Fruit fly (Drosophila melanogaster) whole organism, wandering third instar larva: ENCODE results near the gene CG18766.
A peak's percentile ranks its signal among the peaks of the same experiment; 100 is the strongest.

Source experiments
- CG32264 ChIP-seq: fragments of 200-800 bp; sonication (Bioruptor generic); optimal IDR thresholded peaks from 2 replicates; lab custom pipeline; 2016; ENCODE audit warnings: missing biosample characterization, missing genetic modification characterization
- CG9705 ChIP-seq: fragments of 200-800 bp; sonication (Bioruptor generic); optimal IDR thresholded peaks from 2 replicates; lab custom pipeline; 2018; ENCODE audit warnings: missing biosample characterization, mild to moderate bottlenecking, missing genetic modification characterization
- CrebA ChIP-seq: fragments of 200-800 bp; sonication (Bioruptor generic); optimal IDR thresholded peaks from 2 replicates; lab custom pipeline; 2016; ENCODE audit warnings: missing biosample characterization, mild to moderate bottlenecking, missing genetic modification characterization, borderline replicate concordance
- Dif ChIP-seq: fragments of 200-275, 200-300 bp; sonication (Bioruptor generic); optimal IDR thresholded peaks from 2 replicates; lab custom pipeline; 2018; ENCODE audit warnings: missing biosample characterization, missing genetic modification characterization; ENCODE audit not compliant: partially characterized antibody
- GATAd ChIP-seq: sonication (Bioruptor generic); optimal IDR thresholded peaks from 2 replicates; lab custom pipeline; 2016; ENCODE audit warnings: missing biosample characterization, missing genetic modification characterization
- Hnf4 ChIP-seq: fragments of 200-800 bp; sonication (Bioruptor generic); optimal IDR thresholded peaks from 2 replicates; lab custom pipeline; 2016; ENCODE audit warnings: missing biosample characterization, mild to moderate bottlenecking, missing genetic modification characterization
- Hr78 ChIP-seq: fragments of >200 bp; optimal IDR thresholded peaks from 2 replicates; lab custom pipeline; 2017; ENCODE audit warnings: missing biosample characterization, missing genetic modification characterization
- Hr83 ChIP-seq: fragments of 200-300 bp; sonication (Bioruptor generic); optimal IDR thresholded peaks from 2 replicates; lab custom pipeline; 2016; ENCODE audit warnings: missing biosample characterization, mild to moderate bottlenecking, missing genetic modification characterization, moderate library complexity; ENCODE audit not compliant: poor library complexity, severe bottlenecking
- Jra ChIP-seq: sonication (Bioruptor generic); optimal IDR thresholded peaks from 2 replicates; lab custom pipeline; 2016; ENCODE audit warnings: missing biosample characterization, missing genetic modification characterization
- Mio ChIP-seq: sonication (Bioruptor generic); optimal IDR thresholded peaks from 2 replicates; lab custom pipeline; 2016; ENCODE audit warnings: missing biosample characterization, missing genetic modification characterization
- Myc ChIP-seq: fragments of >200 bp; optimal IDR thresholded peaks from 2 replicates; lab custom pipeline; 2017
- N ChIP-seq: fragments of >200 bp; optimal IDR thresholded peaks from 2 replicates; lab custom pipeline; 2018; ENCODE audit warnings: missing biosample characterization, missing external identifiers, missing genetic modification characterization
- OdsH ChIP-seq: fragments of 200-800 bp; sonication (Bioruptor generic); optimal IDR thresholded peaks from 2 replicates; lab custom pipeline; 2016; ENCODE audit warnings: missing biosample characterization, mild to moderate bottlenecking, missing genetic modification characterization
- Rel ChIP-seq, 2 experiments: fragments of 200-800 bp; sonication (Bioruptor generic) in 1 of 2; optimal IDR thresholded peaks; 2 replicates in 1 of 2; 3 replicates in 1 of 2; lab custom pipeline; 2016 to 2019; ENCODE audit warnings: mild to moderate bottlenecking in 2 of 2, missing biosample characterization in 2 of 2, missing genetic modification characterization in 2 of 2, moderate library complexity in 1 of 2
- Sp1 ChIP-seq: fragments of 200-800 bp; sonication (Bioruptor generic); optimal IDR thresholded peaks from 3 replicates; lab custom pipeline; 2019; ENCODE audit warnings: missing biosample characterization, mild to moderate bottlenecking, missing genetic modification characterization, moderate library complexity
- dl ChIP-seq, 2 experiments: fragments of 175-275, 200-275 bp in 1 of 2; fragments of 200-275 bp in 1 of 2; sonication (Bioruptor generic); optimal IDR thresholded peaks; lab custom pipeline; 2018; ENCODE audit warnings: mild to moderate bottlenecking in 2 of 2, missing biosample characterization in 2 of 2, missing genetic modification characterization in 2 of 2, moderate library complexity in 2 of 2; ENCODE audit not compliant: partially characterized antibody in 2 of 2, insufficient read depth in 1 of 2
- dmrt93B ChIP-seq: fragments of 200-800 bp; sonication (Bioruptor generic); optimal IDR thresholded peaks from 2 replicates; lab custom pipeline; 2018; ENCODE audit warnings: missing biosample characterization, mild to moderate bottlenecking, missing genetic modification characterization
- dsf ChIP-seq: sonication (Bioruptor generic); optimal IDR thresholded peaks from 2 replicates; lab custom pipeline; 2016; ENCODE audit warnings: missing biosample characterization, missing genetic modification characterization, borderline replicate concordance
- foxo ChIP-seq, 2 experiments: fragments of 200-800 bp; sonication (Bioruptor generic); optimal IDR thresholded peaks; 2 replicates in 1 of 2; 3 replicates in 1 of 2; lab custom pipeline; 2016 to 2017; ENCODE audit warnings: missing biosample characterization in 2 of 2, missing genetic modification characterization in 2 of 2
- fru ChIP-seq: fragments of 200-800 bp; sonication (Bioruptor generic); optimal IDR thresholded peaks from 3 replicates; lab custom pipeline; 2016; ENCODE audit warnings: missing biosample characterization, mild to moderate bottlenecking, missing genetic modification characterization
- h ChIP-seq: fragments of 200-800 bp; sonication (Bioruptor generic); optimal IDR thresholded peaks from 3 replicates; lab custom pipeline; 2016; ENCODE audit warnings: missing biosample characterization, mild to moderate bottlenecking, missing genetic modification characterization
- jim ChIP-seq: fragments of 175-275, 200-325 bp; sonication (Bioruptor generic); optimal IDR thresholded peaks from 2 replicates; lab custom pipeline; 2016; ENCODE audit warnings: missing biosample characterization, mild to moderate bottlenecking, missing genetic modification characterization
- lola ChIP-seq: fragments of >200 bp; optimal IDR thresholded peaks from 2 replicates; lab custom pipeline; 2017; ENCODE audit warnings: missing biosample characterization, missing genetic modification characterization
- pan ChIP-seq: fragments of >200 bp; optimal IDR thresholded peaks from 2 replicates; lab custom pipeline; 2017
- rgr ChIP-seq: fragments of 200-800 bp; sonication (Bioruptor generic); optimal IDR thresholded peaks from 3 replicates; lab custom pipeline; 2016; ENCODE audit warnings: missing biosample characterization, mild to moderate bottlenecking, missing genetic modification characterization
- sv ChIP-seq: fragments of 200-800 bp; sonication (Bioruptor generic); optimal IDR thresholded peaks from 3 replicates; lab custom pipeline; 2016; ENCODE audit warnings: missing biosample characterization, missing genetic modification characterization
- tai ChIP-seq: sonication (Bioruptor generic); optimal IDR thresholded peaks from 2 replicates; lab custom pipeline; 2016; ENCODE audit warnings: missing biosample characterization, missing genetic modification characterization
- woc ChIP-seq: sonication (Bioruptor generic); optimal IDR thresholded peaks from 2 replicates; lab custom pipeline; 2016; ENCODE audit warnings: missing biosample characterization, mild to moderate bottlenecking, missing genetic modification characterization

CG18766 gene

dm6 chr3R:27238438-27239301 is 6.4 kb downstream of the CG18766 start, which contains the start of the genes CG31064 and PolA2:
TSS of gene CG31064 (minus strand) at chr3R:27239085.
TSS of gene PolA2 (plus strand) at chr3R:27239163.
- TF ChIP-seq rgr (no peak), sv (GFP tag; lab: Kevin White, UChicago) (no peak), Jra (GFP tag; lab: Kevin White, UChicago) (no peak), N (GFP tag; lab: Kevin White, UChicago) (no peak), Hr83 (peak; percentile 4), Hr78 (no peak), Myc (lab: Kevin White, UChicago) (no peak), Mio (GFP tag; lab: Kevin White, UChicago) (no peak)

dm6 chr3R:27237980-27238379 is 7.1 kb downstream of the CG18766 start:
- TF ChIP-seq Sp1 (GFP tag; lab: Kevin White, UChicago) (no peak), dsf (GFP tag; lab: Kevin White, UChicago) (no peak), OdsH (no peak), Mio (GFP tag; lab: Kevin White, UChicago) (no peak), N (GFP tag; lab: Kevin White, UChicago) (no peak), Dif (GFP tag; lab: Kevin White, UChicago) (no peak), rgr (no peak), h (no peak), GATAd (GFP tag; lab: Kevin White, UChicago) (no peak), Hr78 (no peak), pan (lab: Kevin White, UChicago) (no peak), CrebA (GFP tag; lab: Kevin White, UChicago) (no peak), Hr83 (no peak), fru (GFP tag; lab: Kevin White, UChicago) (no peak), dl (GFP tag; optimal IDR thresholded peaks at IDR 0.05; lab: Kevin White, UChicago; ENCODE audit: insufficient read depth in 1 of 2, partially characterized antibody in 2 of 2) (no peak)

dm6 chr3R:27233398-27233797 is 11.7 kb downstream of the CG18766 start, which contains the start of gene CG31068:
TSS of gene CG31068 (plus strand) at chr3R:27233698.
- no peak for TF ChIP-seq lola (GFP tag; lab: Kevin White, UChicago)
- no peak for TF ChIP-seq Hr78
- TF ChIP-seq CG32264 (GFP tag; lab: Kevin White, UChicago), result no peak
- no peak for TF ChIP-seq CG9705 (GFP tag; lab: Kevin White, UChicago)

dm6 chr3R:27229368-27229767 is 15.7 kb downstream of the CG18766 start, which contains the start of gene CG42814:
TSS of gene CG42814 (minus strand) at chr3R:27229468.
- no peak for TF ChIP-seq Myc (lab: Kevin White, UChicago)
- no peak for TF ChIP-seq CG9705 (GFP tag; lab: Kevin White, UChicago)
- no peak for TF ChIP-seq tai (GFP tag; lab: Kevin White, UChicago)
- no peak for TF ChIP-seq sv (GFP tag; lab: Kevin White, UChicago)
- TF ChIP-seq GATAd (GFP tag; lab: Kevin White, UChicago), result no peak
- TF ChIP-seq Hnf4, result no peak
- no peak for TF ChIP-seq jim (GFP tag; lab: Kevin White, UChicago)
- TF ChIP-seq OdsH, result no peak
- no peak for TF ChIP-seq CG32264 (GFP tag; lab: Kevin White, UChicago)

- TF ChIP-seq dl (GFP tag; optimal IDR thresholded peaks at IDR 0.05; lab: Kevin White, UChicago; ENCODE audit: insufficient read depth in 1 of 2, partially characterized antibody in 2 of 2), result no peak
- TF ChIP-seq jim (GFP tag; lab: Kevin White, UChicago), result no peak
- TF ChIP-seq Rel (GFP tag; optimal IDR thresholded peaks at IDR 0.05; lab: Kevin White, UChicago), result no peak
- no peak for TF ChIP-seq Rel (tag; optimal IDR thresholded peaks at IDR 0.05; lab: Kevin White, UChicago)
- no peak for TF ChIP-seq pan (lab: Kevin White, UChicago)
- no peak for TF ChIP-seq Hnf4
- TF ChIP-seq Dif (GFP tag; lab: Kevin White, UChicago), result no peak
- no peak for TF ChIP-seq N (GFP tag; lab: Kevin White, UChicago)
- no peak for TF ChIP-seq Hr78
- TF ChIP-seq foxo (GFP tag; optimal IDR thresholded peaks at IDR 0.05; lab: Kevin White, UChicago), result no peak
- TF ChIP-seq Myc (lab: Kevin White, UChicago), result no peak
- TF ChIP-seq dmrt93B (GFP tag; lab: Kevin White, UChicago), result no peak
- TF ChIP-seq Mio (GFP tag; lab: Kevin White, UChicago), result no peak
- TF ChIP-seq woc (GFP tag; lab: Kevin White, UChicago), result no peak
- TF ChIP-seq, all 38 proteins: peak for 0
Observed at dm6 chr3R:27228342-27228741, 16.7 kb downstream of the CG18766 start, which contains the start of gene CG42813. TSS of gene CG42813 (minus strand) at chr3R:27228561.
